Worm (Caenorhabditis elegans) whole organism, L1 larva: ENCODE data around the gene F14D7.9.

ENCODE experiments used
- F16B12.6 ChIP-seq: fragments of 150-350 bp; optimal IDR thresholded peaks from 2 replicates; lab custom pipeline; 2014; ENCODE audit warnings: missing biosample characterization, missing genetic modification characterization
- Y116A8C.19 ChIP-seq: sonication (generic microtip); optimal IDR thresholded peaks from 2 replicates; lab custom pipeline; 2016; ENCODE audit warnings: missing compliant biosample characterization, missing genetic modification characterization, borderline replicate concordance
- aly-2 ChIP-seq: fragments of 150-350 bp; optimal IDR thresholded peaks from 2 replicates; lab custom pipeline; 2014; ENCODE audit warnings: missing biosample characterization, missing genetic modification characterization
- ceh-82 ChIP-seq, 3 experiments: fragments of 150-350 bp in 1 of 3; sonication (generic microtip) in 2 of 3; optimal IDR thresholded peaks; 2 replicates each; lab custom pipeline; 2014 to 2017; ENCODE audit warnings: missing biosample characterization in 3 of 3, missing genetic modification characterization in 3 of 3
- fkh-10 ChIP-seq: sonication (generic microtip); optimal IDR thresholded peaks from 2 replicates; lab custom pipeline; 2017; ENCODE audit warnings: missing biosample characterization, missing genetic modification reagents, missing genetic modification characterization
- lin-14 ChIP-seq: fragments of 200-800 bp; sonication (Bioruptor generic); optimal IDR thresholded peaks from 2 replicates; lab custom pipeline; 2018; ENCODE audit warnings: mild to moderate bottlenecking, missing genetic modification characterization, moderate library complexity, missing compliant biosample characterization
- mdl-1 ChIP-seq, 2 experiments: fragments of 150-350 bp; optimal IDR thresholded peaks; 2 replicates each; lab custom pipeline; 2014 to 2017; ENCODE audit warnings: missing biosample characterization in 2 of 2, missing genetic modification characterization in 2 of 2, inconsistent platforms in 1 of 2
- mef-2 ChIP-seq: fragments of 150-350 bp; optimal IDR thresholded peaks from 2 replicates; lab custom pipeline; 2014; ENCODE audit warnings: missing biosample characterization, missing genetic modification characterization
- unc-62 ChIP-seq: fragments of 150-350 bp; optimal IDR thresholded peaks from 2 replicates; lab custom pipeline; 2014; ENCODE audit warnings: missing biosample characterization, missing genetic modification reagents, missing genetic modification characterization

DNA sequence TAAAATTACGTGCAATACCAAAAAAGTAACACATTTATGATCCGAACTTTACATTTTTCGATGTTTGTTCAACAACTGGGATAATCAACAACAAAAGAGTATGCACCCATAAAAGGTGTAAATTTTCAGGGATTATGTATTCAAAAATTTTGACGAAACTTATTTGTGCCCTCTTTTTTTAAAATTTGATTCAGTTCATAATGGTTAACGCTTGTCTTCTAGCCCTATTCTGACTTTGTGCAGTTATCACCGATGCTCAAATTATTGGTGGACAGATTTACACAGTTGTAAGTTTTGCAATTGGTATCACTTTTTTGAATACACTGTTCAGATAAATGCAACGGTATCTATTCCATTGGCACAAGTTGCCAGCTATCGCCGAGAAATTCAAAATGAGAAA, 45.8 kb upstream of the F14D7.9 start, which contains the start of gene K02E11.6:
- TF ChIP-seq mdl-1 (tag; optimal IDR thresholded peaks at IDR 0.05; lab: Kevin White, UChicago), result no peak
- TF ChIP-seq fkh-10 (GFP tag; lab: Kevin White, UChicago), result no peak
- TF ChIP-seq F16B12.6 (tag; lab: Kevin White, UChicago), result no peak
- no peak for TF ChIP-seq mef-2 (tag; lab: Kevin White, UChicago)
- no peak for TF ChIP-seq ceh-82 (tag; optimal IDR thresholded peaks at IDR 0.05; lab: Kevin White, UChicago)
- no peak for TF ChIP-seq Y116A8C.19 (tag; lab: Kevin White, UChicago)
- no peak for TF ChIP-seq lin-14 (GFP tag; lab: Kevin White, UChicago)
- TF ChIP-seq aly-2 (tag; lab: Kevin White, UChicago), result no peak
- TF ChIP-seq unc-62 (GFP tag; lab: Kevin White, UChicago), result no peak
